Worm (Caenorhabditis elegans) whole organism, L4 larva: ENCODE results near the gene str-12.
"Not testable (repeated sequence)": the region's sequence is repeated elsewhere in the genome, so short reads cannot be mapped to it uniquely, and the experiment has no call there.

ENCODE experiments used
- F26F4.8 ChIP-seq: fragments of 200-800 bp; sonication (Bioruptor generic); conservative IDR thresholded peaks from 2 replicates; pipeline ENCODE4 v1.3.6; 2022; ENCODE audit warnings: missing genetic modification characterization, missing compliant biosample characterization
- T26A8.4 ChIP-seq: fragments of 200-800 bp; sonication (Bioruptor generic); IDR thresholded peaks from 2 replicates; pipeline ENCODE4 v1.3.6; 2022; ENCODE audit warnings: missing genetic modification characterization, missing compliant biosample characterization
- Y48G9A.11 ChIP-seq: fragments of 200-800 bp; sonication (Bioruptor generic); IDR thresholded peaks from 2 replicates; pipeline ENCODE4 v1.3.6; 2022; ENCODE audit warnings: missing genetic modification reagents, missing genetic modification characterization, missing compliant biosample characterization
- ZK337.2 ChIP-seq: fragments of 200-800 bp; sonication (Bioruptor generic); IDR thresholded peaks from 2 replicates; pipeline ENCODE4 v1.3.6; 2022; ENCODE audit warnings: missing genetic modification reagents, missing genetic modification characterization, missing compliant biosample characterization
- aha-1 ChIP-seq: fragments of 150-350 bp; peaks from one replicate; lab custom pipeline; 2014; ENCODE audit warnings: missing biosample characterization, missing genetic modification characterization
- aly-2 ChIP-seq: sonication (generic microtip); optimal IDR thresholded peaks from 2 replicates; lab custom pipeline; 2018; ENCODE audit warnings: missing biosample characterization, missing genetic modification characterization
- ceh-20 ChIP-seq: fragments of 200-800 bp; sonication (Bioruptor generic); IDR thresholded peaks from 2 replicates; pipeline ENCODE4 v1.3.6; 2022; ENCODE audit warnings: missing genetic modification reagents, missing genetic modification characterization, missing compliant biosample characterization
- ceh-44 ChIP-seq: fragments of 200-800 bp; sonication (Bioruptor generic); IDR thresholded peaks from 2 replicates; pipeline ENCODE4 v1.3.6; 2022; ENCODE audit warnings: missing genetic modification reagents, missing genetic modification characterization, missing compliant biosample characterization
- ctbp-1 ChIP-seq: fragments of 200-800 bp; sonication (Bioruptor generic); IDR thresholded peaks from 2 replicates; pipeline ENCODE4 v1.3.6; 2022; ENCODE audit warnings: missing genetic modification reagents, missing genetic modification characterization, missing compliant biosample characterization
- daf-12 ChIP-seq: fragments of 150-350 bp; optimal IDR thresholded peaks from 2 replicates; lab custom pipeline; 2014; ENCODE audit warnings: missing biosample characterization, missing genetic modification reagents, missing genetic modification characterization
- dmd-6 ChIP-seq: fragments of 200-800 bp; sonication (Bioruptor generic); IDR thresholded peaks from 2 replicates; pipeline ENCODE4 v1.3.6; 2022; ENCODE audit warnings: missing genetic modification reagents, missing genetic modification characterization, missing compliant biosample characterization
- dmd-9 ChIP-seq: fragments of 200-800 bp; sonication (Bioruptor generic); IDR thresholded peaks from 2 replicates; pipeline ENCODE4 v1.3.6; 2022; ENCODE audit warnings: missing genetic modification reagents, missing genetic modification characterization, missing compliant biosample characterization
- dpl-1 ChIP-seq: fragments of 150-350 bp; optimal IDR thresholded peaks from 2 replicates; lab custom pipeline; 2014; ENCODE audit warnings: missing biosample characterization, missing genetic modification reagents, missing genetic modification characterization
- duxl-1 ChIP-seq: sonication (generic microtip); optimal IDR thresholded peaks from 2 replicates; lab custom pipeline; 2016; ENCODE audit warnings: mild to moderate bottlenecking, missing genetic modification characterization, moderate library complexity, missing compliant biosample characterization; ENCODE audit not compliant: poor library complexity
- fkh-10 ChIP-seq: fragments of 150-350 bp; optimal IDR thresholded peaks from 2 replicates; lab custom pipeline; 2014; ENCODE audit warnings: missing biosample characterization, missing genetic modification reagents, missing genetic modification characterization
- hlh-11 ChIP-seq: fragments of 200-800 bp; sonication (Bioruptor generic); optimal IDR thresholded peaks from 2 replicates; lab custom pipeline; 2018; ENCODE audit warnings: mild to moderate bottlenecking, missing genetic modification characterization, missing compliant biosample characterization
- hlh-30 ChIP-seq: sonication (generic microtip); optimal IDR thresholded peaks from 2 replicates; lab custom pipeline; 2017; ENCODE audit warnings: antibody characterized with exemption, mild to moderate bottlenecking, missing genetic modification characterization, missing compliant biosample characterization; ENCODE audit not compliant: insufficient read depth
- lin-29 ChIP-seq: fragments of 200-800 bp; sonication (Bioruptor generic); IDR thresholded peaks from 2 replicates; pipeline ENCODE4 v1.3.6; 2022; ENCODE audit warnings: missing genetic modification reagents, missing genetic modification characterization, missing compliant biosample characterization
- lin-39 ChIP-seq: fragments of 150-350 bp; optimal IDR thresholded peaks from 2 replicates; lab custom pipeline; 2014; ENCODE audit warnings: missing biosample characterization, missing genetic modification reagents, missing genetic modification characterization
- lsy-2 ChIP-seq, 2 experiments: fragments of 150-350 bp in 1 of 2; sonication (generic microtip) in 1 of 2; optimal IDR thresholded peaks; 2 replicates each; lab custom pipeline; 2014 to 2017; ENCODE audit warnings: missing biosample characterization in 2 of 2, missing genetic modification characterization in 2 of 2
- madf-5 ChIP-seq, 2 experiments: fragments of 200-800 bp; sonication (Bioruptor generic); IDR thresholded peaks; 2 replicates each; pipeline ENCODE4 v1.3.6; 2022; ENCODE audit warnings: missing compliant biosample characterization in 2 of 2, missing genetic modification characterization in 2 of 2
- madf-9 ChIP-seq: fragments of 200-800 bp; sonication (Bioruptor generic); conservative IDR thresholded peaks from 2 replicates; pipeline ENCODE4 v1.3.6; 2022; ENCODE audit warnings: missing genetic modification reagents, missing genetic modification characterization, missing compliant biosample characterization
- mdl-1 ChIP-seq, 2 experiments: fragments of 150-350 bp in 1 of 2; sonication (generic microtip) in 1 of 2; optimal IDR thresholded peaks; 2 replicates each; lab custom pipeline; 2014 to 2017; ENCODE audit warnings: missing biosample characterization in 2 of 2, missing genetic modification characterization in 2 of 2
- mes-2 ChIP-seq: sonication (generic microtip); optimal IDR thresholded peaks from 2 replicates; lab custom pipeline; 2016; ENCODE audit warnings: missing genotype, mild to moderate bottlenecking, missing genetic modification characterization, missing compliant biosample characterization; ENCODE audit not compliant: poor library complexity, severe bottlenecking
- mxl-3 ChIP-seq: fragments of 200-800 bp; sonication (Bioruptor generic); optimal IDR thresholded peaks from 2 replicates; lab custom pipeline; 2018; ENCODE audit warnings: mild to moderate bottlenecking, missing genetic modification characterization, missing compliant biosample characterization
- nhr-11 ChIP-seq: fragments of 150-350 bp; optimal IDR thresholded peaks from 2 replicates; lab custom pipeline; 2014; ENCODE audit warnings: missing biosample characterization, missing genetic modification characterization
- nhr-28 ChIP-seq: fragments of 150-350 bp; optimal IDR thresholded peaks from 2 replicates; lab custom pipeline; 2014; ENCODE audit warnings: missing biosample characterization, missing genetic modification characterization
- nhr-42 ChIP-seq: fragments of 200-800 bp; sonication (Bioruptor generic); IDR thresholded peaks from 2 replicates; pipeline ENCODE4 v1.3.6; 2022; ENCODE audit warnings: missing genetic modification characterization, missing compliant biosample characterization
- nhr-48 ChIP-seq: sonication (generic microtip); optimal IDR thresholded peaks from 2 replicates; lab custom pipeline; 2016; ENCODE audit warnings: mild to moderate bottlenecking, missing genetic modification characterization, missing compliant biosample characterization
- nhr-77 ChIP-seq: fragments of 150-350 bp; optimal IDR thresholded peaks from 2 replicates; lab custom pipeline; 2014; ENCODE audit warnings: missing biosample characterization, missing genetic modification characterization
- rbr-2 ChIP-seq: sonication (generic microtip); optimal IDR thresholded peaks from 2 replicates; lab custom pipeline; 2016; ENCODE audit warnings: missing genotype, missing genetic modification characterization, missing compliant biosample characterization
- sdz-12 ChIP-seq: fragments of 200-800 bp; sonication (Bioruptor generic); optimal IDR thresholded peaks from 2 replicates; lab custom pipeline; 2018; ENCODE audit warnings: mild to moderate bottlenecking, missing genetic modification characterization, missing compliant biosample characterization
- snpc-1.2 ChIP-seq: fragments of 200-800 bp; sonication (Bioruptor generic); IDR thresholded peaks from 2 replicates; pipeline ENCODE4 v1.3.6; 2022; ENCODE audit warnings: missing genetic modification reagents, missing genetic modification characterization, missing compliant biosample characterization
- spr-3 ChIP-seq: fragments of 200-800 bp; sonication (Bioruptor generic); optimal IDR thresholded peaks from 2 replicates; lab custom pipeline; 2018; ENCODE audit warnings: mild to moderate bottlenecking, missing genetic modification characterization, missing compliant biosample characterization
- tra-1 ChIP-seq: fragments of 200-800 bp; sonication (Bioruptor generic); IDR thresholded peaks from 2 replicates; pipeline ENCODE4 v1.3.6; 2022; ENCODE audit warnings: missing genetic modification reagents, missing genetic modification characterization, missing compliant biosample characterization
- unc-62 ChIP-seq, 3 experiments: fragments of 150-350 bp in 1 of 3; sonication (generic microtip); optimal IDR thresholded peaks in 2 of 3; peaks in 1 of 3; 1 replicate in 1 of 3; 2 replicates in 2 of 3; lab custom pipeline; 2014 to 2017; ENCODE audit warnings: missing biosample characterization in 3 of 3, missing genetic modification characterization in 3 of 3, missing genetic modification reagents in 3 of 3, missing genotype in 1 of 3
- vab-7 ChIP-seq: fragments of 200-800 bp; sonication (Bioruptor generic); IDR thresholded peaks from 2 replicates; pipeline ENCODE4 v1.3.6; 2022; ENCODE audit warnings: missing genetic modification reagents, missing genetic modification characterization, missing compliant biosample characterization
- zfp-3 ChIP-seq: fragments of 200-800 bp; sonication (Bioruptor generic); conservative IDR thresholded peaks from 2 replicates; pipeline ENCODE4 v1.3.6; 2022; ENCODE audit warnings: missing genetic modification reagents, missing genetic modification characterization, missing compliant biosample characterization

str-12 gene

ce11 chrV:15590183-15590667 lies 20.5 kb upstream of the str-12 start, which contains the start of gene F28F8.7 (continued):
- TF ChIP-seq madf-9 (GFP tag; lab: Robert Waterston, UW) (peak; percentile 30; the same call in 1 of the 2 replicates), mes-2 (tag; lab: Kevin White, UChicago) (peak; percentile 89), mdl-1 (tag; optimal IDR thresholded peaks at IDR 0.05; lab: Kevin White, UChicago) (peak in 1 of 2 experiments; percentile 16), aha-1 (tag; lab: Kevin White, UChicago) (peak; percentile 16), ZK337.2 (0 out of 2 replicates have a peak, but pooled peaks have one; percentile 28), Y48G9A.11 (peak; percentile 86), zfp-3 (GFP tag; lab: Robert Waterston, UW) (peak; percentile 91), ceh-44 (GFP tag; lab: Robert Waterston, UW) (peak; percentile 61; the same call in 1 of the 2 replicates), ctbp-1 (GFP tag; lab: Robert Waterston, UW) (peak; percentile 69; the same call in 1 of the 2 replicates), vab-7 (0 out of 2 replicates have a peak, but pooled peaks have one; percentile 44), ceh-20 (GFP tag; lab: Robert Waterston, UW) (peak; percentile 85), hlh-11 (tag; lab: Kevin White, UChicago) (peak; percentile 74), nhr-77 (tag; lab: Kevin White, UChicago) (peak; percentile 43), nhr-42 (GFP tag; lab: Robert Waterston, UW) (peak; percentile 94), madf-5 (GFP tag; IDR thresholded peaks at IDR 0.05; lab: Robert Waterston, UW) (0 out of 4 replicates have a peak, but pooled peaks of 1 of the 2 experiments have one; percentile 42), lsy-2 (tag; optimal IDR thresholded peaks at IDR 0.05; lab: Kevin White, UChicago) (peak; percentile 85 to 95), spr-3 (GFP tag; lab: Kevin White, UChicago) (peak; percentile 25), nhr-11 (tag; lab: Kevin White, UChicago) (peak; percentile 2), dmd-9 (peak; percentile 88), tra-1 (GFP tag; lab: Robert Waterston, UW) (peak; percentile 50; the same call in 1 of the 2 replicates), T26A8.4 (peak; percentile 85), hlh-30 (tag; lab: Kevin White, UChicago) (peak; percentile 26), dpl-1 (GFP tag; lab: Kevin White, UChicago) (peak; percentile 57), duxl-1 (tag; lab: Kevin White, UChicago) (peak; percentile 43), nhr-48 (tag; lab: Kevin White, UChicago) (peak; percentile 47), lin-29 (peak; percentile 63; the same call in 1 of the 2 replicates)
- TF ChIP-seq, all 104 proteins: peak for 44; not testable (repeated sequence) for 60

ce11 chrV:15594573-15594972 lies 16.1 kb upstream of the str-12 start, which contains the start of gene fbxa-139:
TSS of gene fbxa-139 (minus strand) at chrV:15594673.
- TF ChIP-seq sdz-12 (GFP tag; lab: Kevin White, UChicago) (no peak), aly-2 (tag; lab: Kevin White, UChicago) (no peak), tra-1 (GFP tag; lab: Robert Waterston, UW) (no peak), daf-12 (no peak), mxl-3 (GFP tag; lab: Kevin White, UChicago) (no peak)

- not testable (repeated sequence) for TF ChIP-seq snpc-1.2 (GFP tag; lab: Robert Waterston, UW); F26F4.8 (GFP tag; lab: Robert Waterston, UW); nhr-28
These were observed 10.9 kb upstream of the str-12 start, which contains the start of gene B0391.14 for ce11 chrV:15599762-15600161. TSS of gene B0391.14 (minus strand) at chrV:15599862.

- TF ChIP-seq lin-39 (tag; lab: Kevin White, UChicago) (no peak), dmd-6 (GFP tag; lab: Robert Waterston, UW) (no peak), hlh-11 (tag; lab: Kevin White, UChicago) (no peak), unc-62 (GFP tag; optimal IDR thresholded peaks at IDR 0.05 in 1 of 2; lab: Kevin White, UChicago) (peak in 1 of 2 experiments; percentile 39), unc-62 (tag; optimal IDR thresholded peaks at IDR 0.05; lab: Kevin White, UChicago) (no peak), fkh-10 (GFP tag; lab: Kevin White, UChicago) (no peak), rbr-2 (tag; lab: Kevin White, UChicago) (no peak)
These were observed 8.4 kb upstream of the str-12 start, which contains the start of gene fbxa-152 for ce11 chrV:15602253-15602652. TSS of gene fbxa-152 (minus strand) at chrV:15602353.
